Fruit fly (Drosophila melanogaster): ENCODE results near the gene CG6712.
A peak's percentile ranks its signal among the peaks of the same experiment; 100 is the strongest.

CG6712 gene

DNA sequence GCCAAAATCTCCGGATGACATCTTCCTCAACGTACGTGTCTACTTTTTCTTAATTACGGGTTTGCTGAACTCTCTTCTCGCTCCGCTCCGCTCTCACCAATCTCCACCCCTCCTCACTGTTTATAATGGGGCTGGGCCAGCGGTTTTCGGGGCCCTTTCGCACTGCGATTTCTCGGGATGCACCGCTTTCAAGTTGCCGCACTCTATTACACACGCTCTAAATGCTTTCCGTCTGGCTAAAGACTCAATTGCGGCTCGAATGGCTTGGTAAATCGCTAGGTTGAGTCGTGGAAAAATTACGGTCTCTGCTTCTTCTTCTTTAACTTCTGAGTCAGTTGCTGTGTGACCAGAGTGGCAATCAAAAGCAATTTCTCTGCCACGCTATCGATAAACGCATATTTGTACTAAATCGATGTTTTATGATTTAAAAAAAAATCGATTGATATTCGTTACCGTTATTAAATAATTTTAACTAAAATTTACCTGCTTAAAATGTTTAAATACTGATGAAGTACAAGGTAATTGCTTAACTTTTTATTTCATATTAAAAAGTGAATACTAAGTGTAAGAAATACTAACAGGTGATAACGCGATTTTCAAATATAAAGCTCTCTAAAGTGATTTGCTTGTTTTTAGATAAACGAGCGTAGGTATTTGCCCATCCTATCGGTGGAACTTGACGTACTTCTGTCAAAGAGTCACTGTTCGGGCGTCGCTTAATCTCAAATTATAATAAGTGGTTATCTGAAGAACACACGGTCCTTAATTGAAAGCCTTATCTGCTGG is 12.7 kb upstream of the CG6712 start, which contains the start of the genes Rab6 and Phae1 (continued):
- TF ChIP-seq CG7963 (GFP tag; IDR thresholded peaks at IDR 0.05; ENCODE audit: partially characterized antibody) (peak; percentile 60; the same call in 1 of the 3 replicates), CG11456 (GFP tag; IDR thresholded peaks at IDR 0.05) (no peak), oc (tag; optimal IDR thresholded peaks at IDR 0.05) (no peak), CG10654 (GFP tag; optimal IDR thresholded peaks at IDR 0.05) (no peak), inv (GFP tag; IDR thresholded peaks at IDR 0.05; ENCODE audit: partially characterized antibody) (peak; percentile 72; the same call in 1 of the 2 replicates), E2f1 (GFP tag; IDR thresholded peaks at IDR 0.05) (no peak), CG10267 (tag; optimal IDR thresholded peaks at IDR 0.05) (peak; percentile 56), CG31441 (GFP tag; IDR thresholded peaks at IDR 0.05) (peak; percentile 19; the same call in 1 of the 2 replicates), CG11696 (GFP tag; IDR thresholded peaks at IDR 0.05) (no peak), Doc3 (GFP tag; IDR thresholded peaks at IDR 0.05; ENCODE audit: partially characterized antibody) (peak; percentile 74; the same call in 2 of the 3 replicates), CG13775 (GFP tag; optimal IDR thresholded peaks at IDR 0.05) (no peak), eve (GFP tag; optimal IDR thresholded peaks at IDR 0.05) (no peak), CG16779 (GFP tag; IDR thresholded peaks at IDR 0.05) (no peak), CG2889 (GFP tag; IDR thresholded peaks at IDR 0.05) (no peak), trem (tag; optimal IDR thresholded peaks at IDR 0.05) (peak; percentile 77), CG1832 (GFP tag; optimal IDR thresholded peaks at IDR 0.05) (no peak), bsh (GFP tag; optimal IDR thresholded peaks at IDR 0.05) (no peak), fd64A (GFP tag; optimal IDR thresholded peaks at IDR 0.05) (no peak), CG32767 (GFP tag; IDR thresholded peaks at IDR 0.05) (no peak), CG12744 (GFP tag; optimal IDR thresholded peaks at IDR 0.05) (no peak), CoRest (tag; optimal IDR thresholded peaks at IDR 0.05) (peak; percentile 12), CG9727 (GFP tag; optimal IDR thresholded peaks at IDR 0.05) (no peak), CG17328 (GFP tag; IDR thresholded peaks at IDR 0.05) (no peak), Mes4 (GFP tag; optimal IDR thresholded peaks at IDR 0.05) (no peak), Neu2 (GFP tag; optimal IDR thresholded peaks at IDR 0.05; ENCODE audit: borderline replicate concordance) (no peak), MTF-1 (GFP tag; optimal IDR thresholded peaks at IDR 0.05; ENCODE audit: borderline replicate concordance) (no peak), CG10147 (GFP tag; optimal IDR thresholded peaks at IDR 0.05) (peak; percentile 4), CG15514 (GFP tag; optimal IDR thresholded peaks at IDR 0.05) (peak; percentile 35), Fer3 (tag; optimal IDR thresholded peaks at IDR 0.05) (no peak), crp (GFP tag; optimal IDR thresholded peaks at IDR 0.05) (no peak), CG9437 (GFP tag; optimal IDR thresholded peaks at IDR 0.05) (no peak), h (optimal IDR thresholded peaks at IDR 0.05) (no peak), CG18599 (GFP tag; optimal IDR thresholded peaks at IDR 0.05) (no peak), CG15601 (tag; optimal IDR thresholded peaks at IDR 0.05) (peak; percentile 22), CG30403 (GFP tag; optimal IDR thresholded peaks at IDR 0.05) (no peak), ham (GFP tag; IDR thresholded peaks at IDR 0.05) (no peak), bbx (GFP tag; IDR thresholded peaks at IDR 0.05; ENCODE audit: partially characterized antibody) (peak; percentile 83; the same call in 1 of the 2 replicates), CG6175 (GFP tag; IDR thresholded peaks at IDR 0.05) (no peak), klu (GFP tag; IDR thresholded peaks at IDR 0.05) (no peak), sna (GFP tag; IDR thresholded peaks at IDR 0.05; ENCODE audit: partially characterized antibody) (peak; percentile 77), otp (GFP tag; IDR thresholded peaks at IDR 0.05) (no peak), CG6854 (GFP tag; optimal IDR thresholded peaks at IDR 0.05) (no peak), CG32532 (GFP tag; IDR thresholded peaks at IDR 0.05) (no peak), CG9932 (GFP tag; IDR thresholded peaks at IDR 0.05) (no peak), ftz-f1 (GFP tag; optimal IDR thresholded peaks at IDR 0.05) (no peak), shn (GFP tag; optimal IDR thresholded peaks at IDR 0.05) (no peak), crol (GFP tag; IDR thresholded peaks at IDR 0.05) (peak; percentile 83), TFAM (GFP tag; optimal IDR thresholded peaks at IDR 0.05) (no peak), CG7987 (GFP tag; optimal IDR thresholded peaks at IDR 0.05) (no peak)

Measured in whole organism, embryonic.